Worm (Caenorhabditis elegans) whole organism, mixed stage, embryonic: ENCODE measurements around the gene nex-2.
"Not testable (repeated sequence)": the region's sequence is repeated elsewhere in the genome, so short reads cannot be mapped to it uniquely, and the experiment has no call there.

Experiments used
- ces-1 ChIP-seq: fragments of 150-350 bp; optimal IDR thresholded peaks from 2 replicates; lab custom pipeline; 2014; ENCODE audit warnings: missing biosample characterization, missing genetic modification reagents, missing genetic modification characterization
- sptf-1 ChIP-seq: sonication (generic microtip); optimal IDR thresholded peaks from 2 replicates; lab custom pipeline; 2017; ENCODE audit warnings: mild to moderate bottlenecking, missing genetic modification characterization, moderate library complexity, missing compliant biosample characterization
- unc-39 ChIP-seq: fragments of 150-350 bp; optimal IDR thresholded peaks from 2 replicates; lab custom pipeline; 2014; ENCODE audit warnings: missing biosample characterization, missing genetic modification characterization

DNA sequence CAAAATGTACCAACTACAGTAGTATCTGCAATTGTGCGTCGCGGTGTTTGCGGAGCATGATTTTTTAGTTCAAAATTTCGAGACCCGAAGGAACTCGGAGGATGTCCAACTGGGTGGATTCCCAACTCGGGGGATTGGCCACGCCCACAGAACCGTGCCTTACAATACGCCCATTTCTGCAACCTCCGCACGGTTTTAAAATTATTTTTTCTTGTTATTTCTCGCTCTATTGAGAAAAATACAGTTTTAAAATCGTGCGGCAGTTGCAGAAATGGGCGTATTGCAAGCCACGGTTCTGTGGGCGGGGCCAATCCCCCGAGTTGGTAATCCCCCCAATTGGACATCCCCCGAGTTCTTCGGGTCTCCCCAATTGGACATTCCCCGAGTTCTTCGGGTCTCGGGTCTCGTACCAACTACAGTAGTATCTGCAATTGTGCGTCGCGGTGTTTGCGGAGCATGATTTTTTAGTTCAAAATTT is 10.0 kb downstream of the nex-2 start:
- TF ChIP-seq sptf-1 (tag; lab: Kevin White, UChicago); ces-1 (GFP tag; lab: Kevin White, UChicago); unc-39: not testable (repeated sequence)
